Fruit fly (Drosophila melanogaster) Kc167 (cell line): ENCODE measurements around the gene Bet5.

Experiments used
- Myc ChIP-seq: fragments of >200 bp; optimal IDR thresholded peaks from 2 replicates; lab custom pipeline; 2017; ENCODE audit warnings: missing external identifiers
- Sin3A ChIP-seq: fragments of >200 bp; optimal IDR thresholded peaks from 2 replicates; lab custom pipeline; 2018; ENCODE audit warnings: missing external identifiers
- h ChIP-seq: fragments of >200 bp; optimal IDR thresholded peaks from 3 replicates; lab custom pipeline; 2018; ENCODE audit warnings: missing external identifiers
- insv ChIP-seq: fragments of >200 bp; optimal IDR thresholded peaks from 3 replicates; lab custom pipeline; 2018; ENCODE audit warnings: missing external identifiers
- psq ChIP-seq: fragments of >200 bp; optimal IDR thresholded peaks from 2 replicates; lab custom pipeline; 2017; ENCODE audit warnings: missing external identifiers
- ttk ChIP-seq: sonication (Bioruptor generic); optimal IDR thresholded peaks from 2 replicates; lab custom pipeline; 2017; ENCODE audit warnings: missing external identifiers

Bet5 gene

DNA sequence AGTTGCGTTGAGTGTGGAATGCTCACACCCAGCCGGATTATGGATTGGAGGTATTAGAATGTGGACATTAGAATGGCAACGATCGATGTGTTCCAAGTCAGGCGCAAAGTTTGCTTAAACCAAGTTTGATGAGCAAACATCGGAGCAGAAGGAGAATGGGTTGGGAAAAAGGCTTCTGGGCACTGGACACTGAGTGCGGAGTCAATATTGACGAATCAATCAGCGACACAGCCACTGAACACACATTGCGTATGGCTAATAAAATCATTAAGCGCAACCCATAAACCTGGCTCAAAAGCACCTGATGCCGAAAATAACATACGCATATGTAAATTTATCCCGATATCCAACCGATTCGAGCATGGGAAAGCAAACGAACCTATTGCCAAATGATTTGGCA is 13.8 kb downstream of the Bet5 start:
- TF ChIP-seq ttk (lab: Kevin White, UChicago) (no peak), psq (lab: Kevin White, UChicago) (no peak), insv (no peak), Myc (lab: Kevin White, UChicago) (no peak), h (no peak), Sin3A (lab: Kevin White, UChicago) (no peak)

DNA sequence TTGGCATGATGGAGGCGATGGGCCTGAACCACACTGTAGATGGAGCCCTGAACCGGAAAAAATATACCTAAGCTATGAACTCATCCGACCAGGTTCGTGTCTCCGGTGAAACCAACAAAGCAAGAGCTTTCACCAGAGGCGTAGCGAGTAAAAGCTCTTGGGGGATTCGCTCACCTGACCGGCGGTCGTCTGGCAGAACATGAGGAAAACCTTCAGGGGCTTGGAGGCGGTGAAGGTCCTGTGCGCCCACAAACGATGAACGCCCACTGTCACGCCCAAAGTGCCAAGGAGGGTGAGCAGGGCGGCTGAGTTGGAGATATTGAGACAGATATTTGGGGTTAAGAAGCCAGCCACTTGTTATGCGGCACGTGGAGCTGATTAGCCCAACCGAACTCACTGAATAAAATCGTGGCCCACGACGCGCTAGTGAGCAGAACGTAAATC is 15.6 kb downstream of the Bet5 start:
- TF ChIP-seq ttk (lab: Kevin White, UChicago) (no peak), Myc (lab: Kevin White, UChicago) (no peak), Sin3A (lab: Kevin White, UChicago) (no peak), psq (lab: Kevin White, UChicago) (no peak), h (no peak), insv (no peak)

DNA sequence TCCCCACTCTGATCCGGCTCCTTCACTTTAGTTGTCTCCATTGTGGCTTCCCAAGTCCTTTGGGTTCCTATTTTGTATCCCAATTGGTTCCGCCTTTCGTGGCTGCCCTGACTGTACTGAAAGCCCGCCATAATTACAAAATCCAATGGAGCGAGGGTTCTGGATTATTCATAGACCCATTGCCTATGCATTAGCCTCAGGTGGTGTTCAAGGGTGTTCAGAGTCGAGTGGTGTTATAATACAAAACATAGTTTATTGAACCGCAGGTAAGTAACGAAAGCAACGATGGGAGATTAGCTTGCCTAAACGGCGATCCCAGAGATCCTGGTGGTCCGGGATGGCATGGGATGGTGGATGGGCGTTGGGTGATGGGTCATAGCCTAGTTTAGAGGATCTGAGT is 16.1 kb downstream of the Bet5 start, which contains the start of gene CG15531:
CG15531 (minus strand) TSS at position 101 of the 400 bp plus-strand sequence.
- no peak for TF ChIP-seq ttk (lab: Kevin White, UChicago)
- no peak for TF ChIP-seq psq (lab: Kevin White, UChicago)
- TF ChIP-seq h, result no peak
- no peak for TF ChIP-seq Sin3A (lab: Kevin White, UChicago)
- TF ChIP-seq insv, result no peak

DNA sequence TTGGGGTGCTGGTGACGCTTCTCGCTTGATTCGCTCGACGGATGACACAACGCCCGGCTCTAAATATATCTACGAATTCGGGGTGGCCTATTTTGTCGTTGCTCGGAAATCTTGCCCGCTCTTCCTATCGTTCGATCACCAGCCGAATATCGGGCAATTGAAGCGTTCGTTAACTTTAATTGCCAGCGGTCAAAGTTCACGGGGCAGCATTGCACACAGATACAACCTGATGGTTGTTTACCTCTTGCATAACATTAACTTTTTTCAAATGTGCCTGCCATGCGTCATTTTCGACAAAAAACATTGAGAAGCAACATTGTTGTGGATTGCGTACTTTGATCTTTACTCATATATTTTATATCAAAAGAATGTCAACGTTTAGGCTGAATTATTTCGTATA is 17.8 kb downstream of the Bet5 start:
- TF ChIP-seq ttk (lab: Kevin White, UChicago) (no peak), insv (no peak)

DNA sequence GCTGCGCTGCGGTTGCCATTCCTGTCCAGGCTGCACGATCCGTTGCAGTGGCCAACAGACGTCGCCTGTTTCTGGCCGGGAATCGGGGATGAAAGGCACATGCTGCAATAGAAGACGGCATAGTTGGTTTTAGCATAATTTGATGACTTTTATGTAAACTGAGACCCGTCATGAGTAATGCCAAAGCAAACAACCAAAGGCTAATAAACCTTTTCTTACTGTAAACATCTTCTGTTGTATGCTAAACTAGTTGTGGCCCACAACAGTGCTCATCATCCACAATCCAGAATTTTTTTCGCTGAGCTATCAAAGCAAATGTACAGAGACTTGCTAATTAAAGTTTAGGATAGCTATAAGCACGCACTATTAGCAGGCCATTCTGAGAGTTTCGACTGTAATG is 18.8 kb downstream of the Bet5 start:
- no peak for TF ChIP-seq ttk (lab: Kevin White, UChicago)
- TF ChIP-seq Myc (lab: Kevin White, UChicago), result no peak
- no peak for TF ChIP-seq h
- no peak for TF ChIP-seq psq (lab: Kevin White, UChicago)
- TF ChIP-seq insv, result no peak

DNA sequence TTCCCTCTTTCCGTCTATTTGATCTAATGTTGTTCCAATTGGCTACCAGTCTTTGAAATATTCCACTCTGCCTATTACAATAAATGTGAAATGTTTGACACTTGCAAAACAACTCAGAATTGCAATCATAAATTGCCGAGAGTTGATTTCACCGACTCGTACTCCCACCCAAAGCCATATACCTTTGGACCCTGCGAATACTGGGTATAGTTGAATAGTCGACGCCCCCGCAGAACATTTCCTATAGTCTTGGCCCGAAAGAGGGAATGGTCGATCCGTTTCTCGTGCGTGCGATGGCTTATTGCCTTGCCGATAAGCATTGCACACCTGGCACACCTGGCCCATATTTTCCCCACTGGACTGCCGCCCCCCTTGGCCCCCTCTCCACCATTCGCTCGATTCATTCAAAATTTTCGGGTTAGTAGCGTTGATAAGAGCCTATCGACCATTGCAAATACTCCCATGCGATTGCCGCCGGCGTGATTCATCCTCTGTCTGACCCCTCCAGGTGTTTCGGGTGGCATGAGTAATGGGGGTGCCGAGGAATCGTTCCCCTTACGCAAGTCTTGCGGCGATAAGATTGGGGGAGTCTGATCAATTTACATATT is 20.2 kb downstream of the Bet5 start:
- TF ChIP-seq insv, result no peak
- TF ChIP-seq h, result no peak
- no peak for TF ChIP-seq ttk (lab: Kevin White, UChicago)
- no peak for TF ChIP-seq psq (lab: Kevin White, UChicago)
- TF ChIP-seq Myc (lab: Kevin White, UChicago), result no peak
- TF ChIP-seq Sin3A (lab: Kevin White, UChicago), result no peak

DNA sequence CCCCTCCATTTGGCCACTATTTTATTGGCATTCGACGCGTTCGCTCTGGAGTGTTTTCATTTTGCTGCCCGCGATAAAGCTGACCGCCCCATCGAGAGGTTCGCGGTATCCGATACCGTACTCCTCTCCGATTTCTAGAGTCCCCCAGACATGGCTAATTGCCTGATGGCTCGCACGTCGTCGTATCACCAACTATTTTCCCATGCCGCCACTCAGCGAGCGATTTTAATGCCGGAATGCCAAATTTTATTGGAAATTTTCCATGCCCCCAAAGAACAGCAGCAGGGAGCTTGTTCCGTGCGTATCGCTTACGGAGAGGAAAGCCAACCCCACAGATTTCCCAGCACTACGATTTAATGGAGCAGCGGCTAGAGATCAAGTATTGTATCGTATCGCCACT is 21.0 kb downstream of the Bet5 start:
- TF ChIP-seq h (no peak), Sin3A (lab: Kevin White, UChicago) (no peak), psq (lab: Kevin White, UChicago) (no peak), ttk (lab: Kevin White, UChicago) (no peak), insv (no peak), Myc (lab: Kevin White, UChicago) (no peak)

DNA sequence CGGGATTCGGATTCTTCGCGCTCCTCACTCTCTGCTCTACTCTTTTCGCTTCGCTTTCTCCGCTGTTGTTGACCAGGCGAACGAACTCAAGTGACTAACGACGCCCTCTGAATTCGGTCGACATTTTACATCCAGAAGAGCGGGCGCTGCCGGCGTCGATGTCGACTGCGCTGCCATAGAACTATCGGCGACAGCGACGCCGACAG is 22.8 kb downstream of the Bet5 start, which contains the start of gene CG9743:
CG9743 (minus strand) TSS at position 101 of the 206 bp plus-strand sequence.
- TF ChIP-seq psq (lab: Kevin White, UChicago) (no peak), Sin3A (lab: Kevin White, UChicago) (no peak), insv (no peak), h (no peak), ttk (lab: Kevin White, UChicago) (no peak), Myc (lab: Kevin White, UChicago) (no peak)

DNA sequence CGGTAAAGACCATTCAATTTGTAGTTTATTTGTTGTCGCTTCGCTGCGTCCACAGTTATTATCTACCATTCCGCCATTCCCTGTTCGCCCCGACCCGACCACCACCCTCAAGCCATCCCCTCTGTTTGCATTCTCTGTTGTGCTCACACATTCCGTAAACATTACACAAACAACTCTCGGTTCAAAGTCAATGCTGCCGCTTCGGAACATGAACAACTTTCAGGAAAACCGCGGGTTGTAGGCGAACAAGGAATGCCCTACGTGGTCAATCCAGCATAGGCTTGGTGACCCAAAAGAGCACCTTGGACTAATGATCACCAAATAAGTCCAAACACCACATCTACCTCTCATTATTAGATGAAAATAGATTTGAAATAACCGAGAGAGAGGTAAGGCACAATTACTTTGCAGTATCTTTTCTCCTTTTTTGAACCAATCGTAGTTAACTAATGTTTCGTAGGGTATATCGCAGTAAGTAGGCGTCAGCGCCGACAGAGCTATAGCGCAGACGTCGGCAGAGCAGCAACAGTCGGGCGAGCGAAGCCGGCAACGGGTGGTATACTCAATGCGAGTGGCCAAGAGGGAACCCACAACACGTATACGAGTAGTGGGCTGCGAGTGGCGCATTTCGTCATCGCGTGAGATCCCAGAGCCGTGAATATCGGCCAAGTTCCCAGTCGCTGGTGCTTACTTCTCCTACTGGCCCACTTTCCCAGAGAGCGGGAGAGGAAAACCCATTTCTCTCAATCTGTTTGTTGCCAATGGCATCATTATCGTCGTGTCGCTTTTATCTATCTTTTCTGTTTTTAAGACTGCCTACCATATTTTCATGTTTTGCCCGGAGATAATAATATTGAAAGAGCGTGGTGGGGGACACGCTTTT is 23.3 kb downstream of the Bet5 start:
- no peak for TF ChIP-seq Sin3A (lab: Kevin White, UChicago)
- no peak for TF ChIP-seq Myc (lab: Kevin White, UChicago)
- TF ChIP-seq psq (lab: Kevin White, UChicago), result no peak
- TF ChIP-seq h, result no peak
- no peak for TF ChIP-seq insv
- TF ChIP-seq ttk (lab: Kevin White, UChicago), result no peak

DNA sequence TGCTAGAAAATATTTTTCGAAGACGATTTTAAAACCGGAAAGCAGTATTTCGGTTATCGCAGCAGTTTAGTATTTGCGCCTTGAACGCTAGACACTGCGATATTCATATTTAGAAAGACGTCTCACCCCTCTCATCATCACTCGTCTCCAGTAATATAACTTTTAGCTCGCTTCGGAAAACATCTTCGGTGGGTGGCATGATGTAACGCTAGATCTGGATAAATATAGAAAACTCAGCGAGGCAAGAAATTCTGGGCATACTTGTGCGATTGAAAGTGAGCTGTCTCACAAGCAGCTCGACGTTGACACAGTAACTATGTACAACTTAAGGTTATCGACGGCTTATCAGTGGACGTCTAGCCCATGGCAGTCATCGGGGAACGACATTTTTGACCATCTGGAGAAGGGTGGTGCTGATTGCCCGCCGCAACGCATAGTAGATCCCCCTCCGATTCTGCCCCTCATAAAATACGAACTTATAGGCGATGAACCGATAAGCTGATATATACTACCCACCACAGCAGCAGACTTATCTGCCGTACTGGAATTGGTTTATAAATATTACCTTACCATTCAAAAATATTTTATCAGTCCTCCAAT is 24.1 kb downstream of the Bet5 start:
- no peak for TF ChIP-seq h
- TF ChIP-seq insv, result no peak
- TF ChIP-seq Myc (lab: Kevin White, UChicago), result no peak
- no peak for TF ChIP-seq ttk (lab: Kevin White, UChicago)
- no peak for TF ChIP-seq Sin3A (lab: Kevin White, UChicago)
- no peak for TF ChIP-seq psq (lab: Kevin White, UChicago)

DNA sequence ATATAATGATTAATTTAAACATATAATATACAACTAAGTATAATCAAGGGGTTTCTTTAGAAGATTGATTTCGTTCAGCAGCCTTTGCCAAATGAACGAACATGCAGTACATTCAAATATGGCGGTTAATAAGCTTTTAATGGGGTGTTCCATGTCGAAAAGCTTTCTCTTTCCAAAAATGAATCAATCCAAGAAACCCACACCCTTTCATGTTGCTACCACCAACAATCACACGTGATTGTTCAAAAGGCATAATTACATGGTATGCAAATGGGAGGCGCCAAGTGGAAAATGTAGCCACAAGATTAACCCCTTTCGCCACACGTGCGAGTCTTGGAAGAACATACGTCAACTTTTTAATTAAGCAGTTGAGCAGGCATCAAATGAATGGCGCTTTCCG is 25.9 kb downstream of the Bet5 start:
- TF ChIP-seq Myc (lab: Kevin White, UChicago) (no peak), ttk (lab: Kevin White, UChicago) (no peak), insv (no peak), psq (lab: Kevin White, UChicago) (no peak), h (no peak), Sin3A (lab: Kevin White, UChicago) (no peak)

DNA sequence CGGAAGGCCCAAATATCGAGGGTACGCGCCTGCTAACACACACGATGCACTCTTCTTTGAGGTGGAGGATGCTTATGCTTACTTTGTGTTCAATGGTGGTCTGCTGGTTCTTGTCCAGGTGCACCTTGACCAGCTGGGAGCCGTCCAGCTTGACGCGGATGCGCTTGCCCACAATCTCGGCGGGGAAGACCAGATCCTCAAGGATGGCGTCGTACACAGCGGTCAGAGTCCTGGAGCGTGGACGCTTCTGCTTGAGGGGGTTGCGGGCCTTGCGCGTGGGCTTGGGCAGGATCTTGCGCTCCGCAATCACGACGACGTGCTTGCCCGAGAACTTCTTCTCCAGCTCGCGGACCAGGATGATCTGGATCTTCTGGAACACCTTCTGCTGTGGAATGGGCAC is 28.0 kb downstream of the Bet5 start:
- TF ChIP-seq ttk (lab: Kevin White, UChicago), result no peak
- no peak for TF ChIP-seq insv
- no peak for TF ChIP-seq psq (lab: Kevin White, UChicago)
- TF ChIP-seq Myc (lab: Kevin White, UChicago), result no peak
- no peak for TF ChIP-seq Sin3A (lab: Kevin White, UChicago)
- no peak for TF ChIP-seq h
